Worm (Caenorhabditis elegans): ENCODE results near the gene dhhc-14.

Gene dhhc-14

ce11 chrX:8563663-8564450 is 11.8 kb downstream of the dhhc-14 start:
- TF ChIP-seq ztf-29 (GFP tag; IDR thresholded peaks at IDR 0.05) (no peak), T22C8.4 (GFP tag; IDR thresholded peaks at IDR 0.05) (no peak), flt-1 (GFP tag; IDR thresholded peaks at IDR 0.05) (no peak), tab-1 (GFP tag; IDR thresholded peaks at IDR 0.05) (no peak), klf-2 (GFP tag; conservative IDR thresholded peaks at IDR 0.05) (no peak), med-1 (GFP tag; optimal IDR thresholded peaks at IDR 0.05; ENCODE audit: insufficient read depth) (no peak), ztf-23 (GFP tag; IDR thresholded peaks at IDR 0.05) (no peak), ref-1 (GFP tag; conservative IDR thresholded peaks at IDR 0.05) (no peak), cog-1 (tag; optimal IDR thresholded peaks at IDR 0.05) (no peak)

- TF ChIP-seq ztf-23 (GFP tag; IDR thresholded peaks at IDR 0.05) (no peak), tab-1 (GFP tag; IDR thresholded peaks at IDR 0.05) (no peak), klf-2 (GFP tag; conservative IDR thresholded peaks at IDR 0.05) (no peak), ref-1 (GFP tag; conservative IDR thresholded peaks at IDR 0.05) (no peak), cog-1 (tag; optimal IDR thresholded peaks at IDR 0.05) (no peak), ztf-29 (GFP tag; IDR thresholded peaks at IDR 0.05) (no peak)
Observed at ce11 chrX:8564451-8564795, 12.3 kb downstream of the dhhc-14 start.

- TF ChIP-seq ztf-23 (GFP tag; IDR thresholded peaks at IDR 0.05) (0 out of 2 replicates have a peak, but pooled peaks have one; percentile 31), med-1 (GFP tag; optimal IDR thresholded peaks at IDR 0.05; ENCODE audit: insufficient read depth) (no peak)
Observed at ce11 chrX:8565810-8566416, 13.8 kb downstream of the dhhc-14 start.

- TF ChIP-seq T22C8.4 (GFP tag; IDR thresholded peaks at IDR 0.05) (no peak), cog-1 (tag; optimal IDR thresholded peaks at IDR 0.05) (no peak), ref-1 (GFP tag; conservative IDR thresholded peaks at IDR 0.05) (no peak), tab-1 (GFP tag; IDR thresholded peaks at IDR 0.05) (no peak), flt-1 (GFP tag; IDR thresholded peaks at IDR 0.05) (no peak), ztf-29 (GFP tag; IDR thresholded peaks at IDR 0.05) (no peak), klf-2 (GFP tag; conservative IDR thresholded peaks at IDR 0.05) (no peak), med-1 (GFP tag; optimal IDR thresholded peaks at IDR 0.05; ENCODE audit: insufficient read depth) (no peak)
Observed at ce11 chrX:8566521-8567032, 14.5 kb downstream of the dhhc-14 start.

ce11 chrX:8567166-8567565 is 15.1 kb downstream of the dhhc-14 start:
- TF ChIP-seq T22C8.4 (GFP tag; IDR thresholded peaks at IDR 0.05), result no peak
- no peak for TF ChIP-seq flt-1 (GFP tag; IDR thresholded peaks at IDR 0.05)
- no peak for TF ChIP-seq med-1 (GFP tag; optimal IDR thresholded peaks at IDR 0.05; ENCODE audit: insufficient read depth)
- no peak for TF ChIP-seq ref-1 (GFP tag; conservative IDR thresholded peaks at IDR 0.05)
- TF ChIP-seq klf-2 (GFP tag; conservative IDR thresholded peaks at IDR 0.05), result no peak
- no peak for TF ChIP-seq tab-1 (GFP tag; IDR thresholded peaks at IDR 0.05)
- no peak for TF ChIP-seq ztf-23 (GFP tag; IDR thresholded peaks at IDR 0.05)
- TF ChIP-seq ztf-29 (GFP tag; IDR thresholded peaks at IDR 0.05), result no peak
- no peak for TF ChIP-seq cog-1 (tag; optimal IDR thresholded peaks at IDR 0.05)

- TF ChIP-seq ref-1 (GFP tag; conservative IDR thresholded peaks at IDR 0.05) (no peak), ztf-29 (GFP tag; IDR thresholded peaks at IDR 0.05) (no peak), flt-1 (GFP tag; IDR thresholded peaks at IDR 0.05) (no peak), med-1 (GFP tag; optimal IDR thresholded peaks at IDR 0.05; ENCODE audit: insufficient read depth) (no peak), tab-1 (GFP tag; IDR thresholded peaks at IDR 0.05) (no peak), klf-2 (GFP tag; conservative IDR thresholded peaks at IDR 0.05) (no peak), ztf-23 (GFP tag; IDR thresholded peaks at IDR 0.05) (no peak), cog-1 (tag; optimal IDR thresholded peaks at IDR 0.05) (no peak), T22C8.4 (GFP tag; IDR thresholded peaks at IDR 0.05) (no peak)
Observed at ce11 chrX:8567823-8568314, 15.8 kb downstream of the dhhc-14 start.

ce11 chrX:8568423-8568903 is 16.4 kb downstream of the dhhc-14 start:
- TF ChIP-seq ztf-29 (GFP tag; IDR thresholded peaks at IDR 0.05) (no peak), ztf-23 (GFP tag; IDR thresholded peaks at IDR 0.05) (no peak), flt-1 (GFP tag; IDR thresholded peaks at IDR 0.05) (no peak), klf-2 (GFP tag; conservative IDR thresholded peaks at IDR 0.05) (no peak), tab-1 (GFP tag; IDR thresholded peaks at IDR 0.05) (no peak), T22C8.4 (GFP tag; IDR thresholded peaks at IDR 0.05) (no peak), ref-1 (GFP tag; conservative IDR thresholded peaks at IDR 0.05) (no peak), med-1 (GFP tag; optimal IDR thresholded peaks at IDR 0.05; ENCODE audit: insufficient read depth) (no peak), cog-1 (tag; optimal IDR thresholded peaks at IDR 0.05) (no peak)

ce11 chrX:8569159-8569558 is 17.1 kb downstream of the dhhc-14 start:
- TF ChIP-seq cog-1 (tag; optimal IDR thresholded peaks at IDR 0.05) (no peak), klf-2 (GFP tag; conservative IDR thresholded peaks at IDR 0.05) (no peak), ztf-29 (GFP tag; IDR thresholded peaks at IDR 0.05) (no peak), ztf-23 (GFP tag; IDR thresholded peaks at IDR 0.05) (no peak), flt-1 (GFP tag; IDR thresholded peaks at IDR 0.05) (no peak; the same call in 1 of the 2 replicates), ref-1 (GFP tag; conservative IDR thresholded peaks at IDR 0.05) (no peak)

ce11 chrX:8570997-8571517 is 19.0 kb downstream of the dhhc-14 start, which contains the start of gene jmjd-3.1:
Gene jmjd-3.1, plus strand, starts transcription at chrX:8571047.
- TF ChIP-seq ztf-23 (GFP tag; IDR thresholded peaks at IDR 0.05), result no peak

Measured in whole organism, midembryonic.